Comparison of ENCODE assay signal across 3 worm cellular contexts in genomic region chrIV:16192754-16193153, ce11.
TF ChIP-seq lines count a peak whose summit lies in the region.

No protein-coding gene starts in this region.

TF ChIP-seq in whole organism, L1 larva, 84 proteins besides CTCF, POLR2A, EP300 and RAD21:
- TF ChIP-seq zip-4 (GFP tag; optimal IDR thresholded peaks at IDR 0.05; lab: Kevin White, UChicago) (no peak), nhr-85 (tag; lab: Kevin White, UChicago) (peak; percentile 54), ztf-11 (tag; optimal IDR thresholded peaks at IDR 0.05; lab: Kevin White, UChicago) (no peak), blmp-1 (tag; optimal IDR thresholded peaks at IDR 0.05; lab: Kevin White, UChicago) (peak; percentile 65), ceh-88 (GFP tag; IDR thresholded peaks at IDR 0.05; lab: Robert Waterston, UW) (no peak), sup-37 (GFP tag; optimal IDR thresholded peaks at IDR 0.05; lab: Kevin White, UChicago) (no peak), nhr-47 (tag; optimal IDR thresholded peaks at IDR 0.05; lab: Kevin White, UChicago) (no peak), swsn-7 (tag; optimal IDR thresholded peaks at IDR 0.05; lab: Kevin White, UChicago) (no peak), aly-2 (tag; optimal IDR thresholded peaks at IDR 0.05; lab: Kevin White, UChicago) (no peak), elt-3 (tag; optimal IDR thresholded peaks at IDR 0.05; lab: Kevin White, UChicago) (no peak), F16B12.6 (tag; optimal IDR thresholded peaks at IDR 0.05; lab: Kevin White, UChicago) (no peak), skn-1 (tag; optimal IDR thresholded peaks at IDR 0.05; lab: Kevin White, UChicago) (no peak), nhr-12 (tag; optimal IDR thresholded peaks at IDR 0.05; lab: Kevin White, UChicago) (no peak)
TF ChIP-seq in whole organism, L1 larva: peak in this region for 2.

TF ChIP-seq in whole organism, L2 larva, 48 proteins besides CTCF, POLR2A, EP300 and RAD21:
- TF ChIP-seq unc-55 (GFP tag; optimal IDR thresholded peaks at IDR 0.05; lab: Kevin White, UChicago) (no peak), blmp-1 (tag; optimal IDR thresholded peaks at IDR 0.05; lab: Kevin White, UChicago; ENCODE audit: insufficient read depth) (peak; percentile 52), Y55F3AM.14 (GFP tag; optimal IDR thresholded peaks at IDR 0.05; lab: Kevin White, UChicago) (no peak)

TF ChIP-seq in whole organism, L3 larva, 47 proteins besides CTCF, POLR2A, EP300 and RAD21:
- TF ChIP-seq elt-3 (tag; optimal IDR thresholded peaks at IDR 0.05; lab: Kevin White, UChicago): no peak
- TF ChIP-seq nhr-25 (tag; optimal IDR thresholded peaks at IDR 0.05; lab: Kevin White, UChicago): peak; percentile 1
TF ChIP-seq in whole organism, L3 larva: peak in this region for 1.

Comparison
In these comparisons a context has a peak if more than half of its experiments do, and no peak if none do; other contexts are left out.
1. Of the 22 proteins assayed by ChIP-seq in both whole organism, L1 larva and whole organism, L2 larva: peak only in whole organism, L1 larva: none; only in whole organism, L2 larva: none; in both: blmp-1; in neither: 21.